Worm (Caenorhabditis elegans) whole organism, L1 larva: ENCODE measurements around the gene F18G5.6.

Source experiments
- aly-2 ChIP-seq: fragments of 150-350 bp; optimal IDR thresholded peaks from 2 replicates; lab custom pipeline; 2014; ENCODE audit warnings: missing biosample characterization, missing genetic modification characterization
- elt-2 ChIP-seq: sonication (generic microtip); optimal IDR thresholded peaks from 2 replicates; lab custom pipeline; 2016; ENCODE audit warnings: missing genetic modification characterization, mild to moderate bottlenecking, inconsistent platforms, missing compliant biosample characterization, missing genetic modification reagents
- fkh-4 ChIP-seq: sonication (generic microtip); optimal IDR thresholded peaks from 2 replicates; lab custom pipeline; 2016; ENCODE audit warnings: missing compliant biosample characterization, missing genetic modification characterization, borderline replicate concordance
- hlh-17 ChIP-seq: fragments of 200-800 bp; sonication (Bioruptor generic); optimal IDR thresholded peaks from 2 replicates; lab custom pipeline; 2018; ENCODE audit warnings: missing genetic modification characterization, mild to moderate bottlenecking, missing compliant biosample characterization, moderate library complexity, borderline replicate concordance
- lin-35 ChIP-seq, 2 experiments: fragments of 150-350 bp; optimal IDR thresholded peaks; 2 replicates each; lab custom pipeline; 2014; ENCODE audit warnings: missing biosample characterization in 2 of 2, missing genetic modification characterization in 2 of 2, missing genetic modification reagents in 2 of 2
- skn-1 ChIP-seq: fragments of 150-350 bp; optimal IDR thresholded peaks from 2 replicates; lab custom pipeline; 2014; ENCODE audit warnings: missing biosample characterization, missing genetic modification characterization
- snu-23 ChIP-seq: sonication (generic microtip); optimal IDR thresholded peaks from 2 replicates; lab custom pipeline; 2016; ENCODE audit warnings: missing genetic modification characterization, missing compliant biosample characterization
- tbx-2 ChIP-seq: sonication (generic microtip); optimal IDR thresholded peaks from 2 replicates; lab custom pipeline; 2016; ENCODE audit warnings: missing genetic modification characterization, missing compliant biosample characterization

F18G5.6 gene

ce11 chrX:9213873-9214341 lies 50.2 kb downstream of the F18G5.6 start, which contains the start of gene C35B8.3 (continued):
- TF ChIP-seq fkh-4 (tag; lab: Kevin White, UChicago) (no peak), tbx-2 (tag; lab: Kevin White, UChicago) (peak; percentile 48), aly-2 (tag; lab: Kevin White, UChicago) (no peak), skn-1 (peak; percentile 23)
- TF ChIP-seq, all 84 proteins: peak for 22

DNA sequence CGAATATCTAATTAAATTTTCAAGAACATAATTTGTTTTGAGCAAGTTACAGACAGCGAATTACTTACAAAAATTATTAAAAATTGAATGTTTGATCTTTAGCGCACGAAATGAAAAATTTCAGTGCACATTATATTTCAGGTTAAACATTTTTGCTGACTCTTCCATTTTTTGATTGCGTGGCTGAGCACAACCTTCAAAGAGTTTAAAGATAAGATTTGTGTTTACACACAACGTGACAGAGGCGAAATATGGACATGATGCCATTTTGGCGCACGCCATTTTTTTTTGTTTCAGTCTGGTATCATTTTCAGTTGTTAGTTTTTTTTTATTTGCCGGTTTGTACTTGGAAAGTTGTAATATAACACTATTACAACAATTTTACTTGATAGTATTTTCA lies 51.5 kb downstream of the F18G5.6 start:
- TF ChIP-seq snu-23 (GFP tag; lab: Kevin White, UChicago) (no peak), hlh-17 (GFP tag; lab: Kevin White, UChicago) (no peak), lin-35 (GFP tag; optimal IDR thresholded peaks at IDR 0.05; lab: Kevin White, UChicago) (peak in 1 of 2 experiments; percentile 29), elt-2 (peak; percentile 55)
- TF ChIP-seq, all 84 proteins: peak for 2
